Worm (Caenorhabditis elegans) whole organism, L4/young adult: ENCODE measurements around the gene rde-11.

Experiments used
- W03F9.2 ChIP-seq: fragments of 150-350 bp; optimal IDR thresholded peaks from 2 replicates; lab custom pipeline; 2014; ENCODE audit warnings: missing biosample characterization, missing genetic modification characterization
- dao-5 ChIP-seq: sonication (generic microtip); optimal IDR thresholded peaks from 2 replicates; lab custom pipeline; 2016; ENCODE audit warnings: missing genotype, missing genetic modification characterization, moderate library complexity, missing compliant biosample characterization
- him-1 ChIP-seq: sonication (generic microtip); optimal IDR thresholded peaks from 2 replicates; lab custom pipeline; 2016; ENCODE audit warnings: missing genotype, missing genetic modification reagents, missing genetic modification characterization, missing compliant biosample characterization

ce11 chrIV:13149276-13149675 is 44.3 kb downstream of the rde-11 start, which contains the start of gene nlp-79:
- TF ChIP-seq him-1 (tag; lab: Kevin White, UChicago) (no peak), dao-5 (tag; lab: Kevin White, UChicago) (no peak), W03F9.2 (tag; lab: Kevin White, UChicago) (no peak)
